Worm (Caenorhabditis elegans): ENCODE results near the gene mdt-10.

DNA sequence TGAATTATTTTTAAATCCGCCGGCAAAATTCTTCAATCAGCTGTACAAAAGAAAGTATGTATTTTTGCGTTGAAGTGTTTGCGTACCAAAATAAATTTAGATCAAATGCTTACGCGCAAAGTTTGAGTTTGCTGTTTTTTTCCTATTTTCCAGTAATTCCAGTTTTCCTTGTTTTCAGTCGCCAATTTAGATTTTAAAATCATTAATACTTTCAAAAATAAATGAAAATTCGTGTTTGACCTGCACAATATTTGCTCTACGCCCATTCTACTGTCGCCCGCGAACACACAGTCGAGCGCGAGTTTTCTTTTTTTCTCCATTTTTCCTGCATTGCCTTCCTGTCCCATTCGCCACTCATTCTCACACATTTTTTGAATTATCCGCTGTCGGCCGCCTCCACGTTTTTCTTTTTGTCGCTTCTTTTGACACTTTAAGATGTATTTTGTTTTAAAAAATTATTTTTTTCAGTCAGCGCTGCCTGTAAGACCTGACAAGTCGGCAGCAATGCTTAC, 38.0 kb upstream of the mdt-10 start, which contains the start of gene ptc-1:
- TF ChIP-seq unc-86 (tag; optimal IDR thresholded peaks at IDR 0.05): no peak
- TF ChIP-seq hlh-13 (GFP tag; optimal IDR thresholded peaks at IDR 0.05): no peak
- no peak for TF ChIP-seq pqm-1 (tag; optimal IDR thresholded peaks at IDR 0.05)
- TF ChIP-seq ceh-30 (tag; optimal IDR thresholded peaks at IDR 0.05): no peak
- no peak for TF ChIP-seq dmd-4 (tag; optimal IDR thresholded peaks at IDR 0.05; ENCODE audit: borderline replicate concordance)
- no peak for TF ChIP-seq ceh-48 (tag; optimal IDR thresholded peaks at IDR 0.05)
- TF ChIP-seq fkh-10 (GFP tag; optimal IDR thresholded peaks at IDR 0.05): no peak
- no peak for TF ChIP-seq tbx-7 (tag; optimal IDR thresholded peaks at IDR 0.05)
- TF ChIP-seq elt-4 (tag; optimal IDR thresholded peaks at IDR 0.05): no peak
- no peak for TF ChIP-seq tbx-2 (tag; optimal IDR thresholded peaks at IDR 0.05)
- no peak for TF ChIP-seq ceh-34 (tag; optimal IDR thresholded peaks at IDR 0.05)
- no peak for TF ChIP-seq fkh-6 (tag; optimal IDR thresholded peaks at IDR 0.05)
- TF ChIP-seq nhr-11 (tag; optimal IDR thresholded peaks at IDR 0.05): no peak
- no peak for TF ChIP-seq K09A11.1 (tag; optimal IDR thresholded peaks at IDR 0.05; ENCODE audit: insufficient read depth)

All from whole organism, late embryonic.